Fruit fly (Drosophila melanogaster) whole organism, embryonic: ENCODE data around the gene Abl.

ENCODE experiments used
- B-H2 ChIP-seq: fragments of 200-800 bp; sonication (Bioruptor generic); optimal IDR thresholded peaks from 2 replicates; lab custom pipeline; 2018; ENCODE audit warnings: missing biosample characterization, mild to moderate bottlenecking, missing genetic modification characterization
- Bteb2 ChIP-seq: fragments of 200-800 bp; sonication (Bioruptor generic); optimal IDR thresholded peaks from 2 replicates; lab custom pipeline; 2016; ENCODE audit warnings: missing biosample characterization, missing genetic modification characterization
- CG10654 ChIP-seq: fragments of 200-800 bp; sonication (Bioruptor generic); optimal IDR thresholded peaks from 2 replicates; lab custom pipeline; 2016; ENCODE audit warnings: missing biosample characterization, missing genetic modification characterization
- CG11456 ChIP-seq: fragments of 200-800 bp; sonication (Bioruptor generic); IDR thresholded peaks from 3 replicates; pipeline ENCODE4 v1.3.6; 2022; ENCODE audit warnings: missing biosample characterization, missing genetic modification characterization
- CG12071 ChIP-seq: fragments of 200-800 bp; sonication (Bioruptor generic); optimal IDR thresholded peaks from 3 replicates; lab custom pipeline; 2018; ENCODE audit warnings: missing biosample characterization, mild to moderate bottlenecking, missing genetic modification characterization
- CG13123 ChIP-seq: fragments of 200-800 bp; sonication (Bioruptor generic); optimal IDR thresholded peaks from 2 replicates; lab custom pipeline; 2016; ENCODE audit warnings: missing biosample characterization, missing genetic modification characterization
- CG15269 ChIP-seq: fragments of 200-800 bp; sonication (Bioruptor generic); optimal IDR thresholded peaks from 2 replicates; lab custom pipeline; 2018; ENCODE audit warnings: missing biosample characterization, mild to moderate bottlenecking, missing genetic modification characterization, moderate library complexity
- CG15696 ChIP-seq: fragments of 200-800 bp; sonication (Bioruptor generic); optimal IDR thresholded peaks from 2 replicates; lab custom pipeline; 2019; ENCODE audit warnings: missing biosample characterization, mild to moderate bottlenecking, missing genetic modification characterization, moderate library complexity
- CG1602 ChIP-seq: fragments of 200-800 bp; sonication (Bioruptor generic); optimal IDR thresholded peaks from 3 replicates; lab custom pipeline; 2016; ENCODE audit warnings: missing biosample characterization, missing genetic modification characterization
- CG16863 ChIP-seq: fragments of 200-800 bp; sonication (Bioruptor generic); optimal IDR thresholded peaks from 3 replicates; lab custom pipeline; 2016; ENCODE audit warnings: missing biosample characterization, missing genetic modification characterization
- CG17802 ChIP-seq: fragments of 200-800 bp; sonication (Bioruptor generic); optimal IDR thresholded peaks from 2 replicates; lab custom pipeline; 2018; ENCODE audit warnings: missing biosample characterization, mild to moderate bottlenecking, missing genetic modification characterization, moderate library complexity
- CG17912 ChIP-seq: fragments of 200-800 bp; sonication (Bioruptor generic); optimal IDR thresholded peaks from 2 replicates; lab custom pipeline; 2018; ENCODE audit warnings: missing biosample characterization, mild to moderate bottlenecking, missing genetic modification characterization
- CG31388 ChIP-seq: fragments of 200-800 bp; sonication (Bioruptor generic); optimal IDR thresholded peaks from 2 replicates; lab custom pipeline; 2016; ENCODE audit warnings: missing biosample characterization, missing genetic modification characterization
- CG3163 ChIP-seq: fragments of 200-800 bp; sonication (Bioruptor generic); optimal IDR thresholded peaks from 3 replicates; lab custom pipeline; 2016; ENCODE audit warnings: missing biosample characterization, missing genetic modification characterization
- CG3726 ChIP-seq: fragments of 200-800 bp; sonication (Bioruptor generic); IDR thresholded peaks from 3 replicates; pipeline ENCODE4, ENCODE4 v1.3.6; 2022; ENCODE audit warnings: missing biosample characterization, missing genetic modification characterization
- CG4328 ChIP-seq: fragments of 200-800 bp; sonication (Bioruptor generic); optimal IDR thresholded peaks from 3 replicates; lab custom pipeline; 2017; ENCODE audit warnings: missing biosample characterization, missing genetic modification reagents, missing genetic modification characterization
- CG4404 ChIP-seq: fragments of 200-800 bp; sonication (Bioruptor generic); IDR thresholded peaks from 2 replicates; pipeline ENCODE4 v1.3.6; 2022; ENCODE audit warnings: missing biosample characterization, missing genetic modification characterization
- CG6272 ChIP-seq: fragments of 200-800 bp; sonication (Bioruptor generic); IDR thresholded peaks from 2 replicates; pipeline ENCODE4 v1.3.6; 2022; ENCODE audit warnings: missing biosample characterization, missing genetic modification characterization
- CG6683 ChIP-seq: fragments of 200-800 bp; sonication (Bioruptor generic); optimal IDR thresholded peaks from 2 replicates; lab custom pipeline; 2017; ENCODE audit warnings: missing biosample characterization, mild to moderate bottlenecking, missing genetic modification characterization, missing genetic modification reagents
- CG6791 ChIP-seq: fragments of 200-800 bp; sonication (Bioruptor generic); IDR thresholded peaks from 3 replicates; pipeline ENCODE4 v1.3.6; 2022; ENCODE audit warnings: missing biosample characterization, missing genetic modification characterization; ENCODE audit not compliant: partially characterized antibody
- CG6813 ChIP-seq: fragments of 200-800 bp; sonication (Bioruptor generic); optimal IDR thresholded peaks from 2 replicates; lab custom pipeline; 2017; ENCODE audit warnings: missing biosample characterization, missing genetic modification characterization, mild to moderate bottlenecking, moderate library complexity, missing genetic modification reagents
- CG7357 ChIP-seq: fragments of 200-800 bp; sonication (Bioruptor generic); IDR thresholded peaks from 3 replicates; pipeline ENCODE4 v1.3.6; 2022; ENCODE audit warnings: missing biosample characterization, missing genetic modification characterization
- Eip74EF ChIP-seq, 2 experiments: fragments of 200-800 bp in 1 of 2; fragments of >200 bp in 1 of 2; sonication (Bioruptor generic) in 1 of 2; optimal IDR thresholded peaks; 2 replicates each; lab custom pipeline; 2017 to 2019; ENCODE audit warnings: missing biosample characterization in 2 of 2, missing genetic modification characterization in 2 of 2, mild to moderate bottlenecking in 1 of 2, moderate library complexity in 1 of 2
- H2.0 ChIP-seq: fragments of 200-800 bp; sonication (Bioruptor generic); IDR thresholded peaks from 2 replicates; pipeline ENCODE4 v1.3.6; 2022; ENCODE audit warnings: missing biosample characterization, missing genetic modification characterization
- HmgD ChIP-seq: fragments of 200-800 bp; sonication (Bioruptor generic); optimal IDR thresholded peaks from 3 replicates; lab custom pipeline; 2016; ENCODE audit warnings: missing biosample characterization, missing genetic modification characterization
- HmgZ ChIP-seq: fragments of 200-800 bp; sonication (Bioruptor generic); optimal IDR thresholded peaks from 2 replicates; lab custom pipeline; 2018; ENCODE audit warnings: missing biosample characterization, mild to moderate bottlenecking, missing genetic modification characterization
- Hr39 ChIP-seq: fragments of >200 bp; optimal IDR thresholded peaks from 2 replicates; lab custom pipeline; 2017
- MTF-1 ChIP-seq: fragments of 200-800 bp; sonication (Bioruptor generic); optimal IDR thresholded peaks from 2 replicates; lab custom pipeline; 2018; ENCODE audit warnings: missing biosample characterization, mild to moderate bottlenecking, missing genetic modification characterization, borderline replicate concordance
- Pdp1 ChIP-seq, 2 experiments: fragments of 200-800 bp; sonication (Bioruptor generic); optimal IDR thresholded peaks; 3 replicates each; lab custom pipeline; 2016; ENCODE audit warnings: missing biosample characterization in 2 of 2, missing genetic modification characterization in 2 of 2, mild to moderate bottlenecking in 1 of 2, moderate library complexity in 1 of 2
- Rx ChIP-seq: fragments of 200-800 bp; sonication (Bioruptor generic); IDR thresholded peaks from 2 replicates; pipeline ENCODE4 v1.3.6; 2022; ENCODE audit warnings: missing biosample characterization, missing genetic modification characterization
- Sin3A ChIP-seq: fragments of >200 bp; optimal IDR thresholded peaks from 2 replicates; lab custom pipeline; 2018
- YL-1 ChIP-seq: fragments of 200-800 bp; sonication (Bioruptor generic); optimal IDR thresholded peaks from 3 replicates; lab custom pipeline; 2017; ENCODE audit warnings: missing biosample characterization, mild to moderate bottlenecking, missing genetic modification characterization
- cg ChIP-seq: fragments of 200-800 bp; sonication (Bioruptor generic); optimal IDR thresholded peaks from 3 replicates; lab custom pipeline; 2019; ENCODE audit warnings: missing biosample characterization, mild to moderate bottlenecking, missing genetic modification characterization, moderate library complexity
- crp ChIP-seq, 2 experiments: fragments of 200-800 bp; sonication (Bioruptor generic); optimal IDR thresholded peaks; 2 replicates in 1 of 2; 3 replicates in 1 of 2; lab custom pipeline; 2017; ENCODE audit warnings: missing biosample characterization in 2 of 2, missing genetic modification characterization in 2 of 2, mild to moderate bottlenecking in 1 of 2, moderate library complexity in 1 of 2
- esg ChIP-seq: fragments of 200-800 bp; sonication (Bioruptor generic); conservative IDR thresholded peaks from 2 replicates; pipeline ENCODE4 v1.3.6; 2022; ENCODE audit warnings: missing biosample characterization, missing genetic modification characterization
- eve ChIP-seq, 2 experiments: fragments of >200 bp; optimal IDR thresholded peaks; 2 replicates each; lab custom pipeline; 2017; ENCODE audit warnings: missing biosample characterization in 2 of 2, missing genetic modification characterization in 2 of 2
- eyg ChIP-seq: fragments of 200-800 bp; sonication (Bioruptor generic); optimal IDR thresholded peaks from 3 replicates; lab custom pipeline; 2016; ENCODE audit warnings: missing biosample characterization, missing genetic modification characterization
- gce ChIP-seq: fragments of 200-800 bp; sonication (Bioruptor generic); IDR thresholded peaks from 3 replicates; pipeline ENCODE4 v1.3.6; 2022; ENCODE audit warnings: missing biosample characterization, missing genetic modification characterization
- gcm2 ChIP-seq: fragments of 200-800 bp; sonication (Bioruptor generic); optimal IDR thresholded peaks from 2 replicates; lab custom pipeline; 2016; ENCODE audit warnings: missing biosample characterization, missing genetic modification characterization
- inv ChIP-seq: fragments of 200-800 bp; sonication (Bioruptor generic); IDR thresholded peaks from 2 replicates; pipeline ENCODE4 v1.3.6; 2022; ENCODE audit warnings: missing biosample characterization, missing genetic modification characterization; ENCODE audit not compliant: partially characterized antibody
- lbe ChIP-seq: fragments of 200-800 bp; sonication (Bioruptor generic); optimal IDR thresholded peaks from 2 replicates; lab custom pipeline; 2016; ENCODE audit warnings: missing biosample characterization, mild to moderate bottlenecking, missing genetic modification characterization
- nom ChIP-seq: fragments of 200-800 bp; sonication (Bioruptor generic); optimal IDR thresholded peaks from 2 replicates; lab custom pipeline; 2017; ENCODE audit warnings: missing biosample characterization, missing genetic modification characterization, mild to moderate bottlenecking, moderate library complexity, missing genetic modification reagents
- otp ChIP-seq: fragments of 200-800 bp; sonication (Bioruptor generic); IDR thresholded peaks from 3 replicates; pipeline ENCODE4, ENCODE4 v1.3.6; 2022; ENCODE audit warnings: missing biosample characterization, missing genetic modification characterization
- pnt ChIP-seq: fragments of 200-800 bp; sonication (Bioruptor generic); optimal IDR thresholded peaks from 3 replicates; lab custom pipeline; 2016; ENCODE audit warnings: missing biosample characterization, missing genetic modification characterization
- psq ChIP-seq: fragments of 200-800 bp; sonication (Bioruptor generic); optimal IDR thresholded peaks from 2 replicates; lab custom pipeline; 2017; ENCODE audit warnings: missing biosample characterization, missing genetic modification characterization
- slbo ChIP-seq: fragments of 200-800 bp; sonication (Bioruptor generic); IDR thresholded peaks from 2 replicates; pipeline ENCODE4 v1.3.6; 2022; ENCODE audit warnings: missing biosample characterization, missing genetic modification characterization
- sqz ChIP-seq: fragments of 200-800 bp; sonication (Bioruptor generic); optimal IDR thresholded peaks from 3 replicates; lab custom pipeline; 2018; ENCODE audit warnings: missing biosample characterization, mild to moderate bottlenecking, missing genetic modification characterization
- sr ChIP-seq: fragments of 200-800 bp; sonication (Bioruptor generic); IDR thresholded peaks from 3 replicates; pipeline ENCODE4 v1.3.6; 2022; ENCODE audit warnings: missing biosample characterization, missing genetic modification characterization
- wor ChIP-seq: fragments of 200-800 bp; sonication (Bioruptor generic); IDR thresholded peaks from 2 replicates; pipeline ENCODE4 v1.3.6; 2022; ENCODE audit warnings: missing biosample characterization, missing genetic modification characterization

Gene Abl

dm6 chr3L:16659959-16660870 lies 12.5 kb upstream of the Abl start (continued):
- TF ChIP-seq lbe (peak; percentile 78), psq (peak; percentile 76), H2.0 (GFP tag; lab: Robert Waterston, UW) (peak; percentile 91), nom (peak; percentile 88), CG12071 (GFP tag; lab: Kevin White, UChicago) (peak; percentile 94), CG4328 (GFP tag; lab: Kevin White, UChicago) (peak; percentile 95), HmgD (peak; percentile 47), sqz (peak; percentile 91), cg (GFP tag; lab: Kevin White, UChicago) (peak; percentile 73), CG6272 (peak; percentile 85), HmgZ (tag; lab: Kevin White, UChicago) (peak; percentile 91), Rx (GFP tag; lab: Robert Waterston, UW) (peak; percentile 92), sr (GFP tag; lab: Robert Waterston, UW) (peak; percentile 77; the same call in 2 of the 3 replicates), CG15696 (tag; lab: Kevin White, UChicago) (peak; percentile 83), CG11456 (peak; percentile 95), CG31388 (peak; percentile 91), CG3726 (GFP tag; lab: Robert Waterston, UW) (peak; percentile 90), Pdp1 (GFP tag; optimal IDR thresholded peaks at IDR 0.05; lab: Kevin White, UChicago) (peak; percentile 89 to 96), crp (GFP tag; optimal IDR thresholded peaks at IDR 0.05; lab: Kevin White, UChicago) (peak; percentile 35 to 63), CG4404 (peak; percentile 88), Hr39 (lab: Kevin White, UChicago) (no peak), wor (GFP tag; lab: Robert Waterston, UW) (peak; percentile 94), eyg (GFP tag; lab: Kevin White, UChicago) (peak; percentile 84), esg (GFP tag; lab: Robert Waterston, UW) (peak; percentile 94), otp (GFP tag; lab: Robert Waterston, UW) (peak; percentile 90), Eip74EF (GFP tag; optimal IDR thresholded peaks at IDR 0.05; lab: Kevin White, UChicago) (peak in 1 of 2 experiments; percentile 98), inv (no peak), CG1602 (GFP tag; lab: Kevin White, UChicago) (peak; percentile 97), CG17912 (GFP tag; lab: Kevin White, UChicago) (peak; percentile 77), CG3163 (GFP tag; lab: Kevin White, UChicago) (peak; percentile 55), B-H2 (GFP tag; lab: Kevin White, UChicago) (peak; percentile 88), CG6683 (GFP tag; lab: Kevin White, UChicago) (peak; percentile 93), CG13123 (GFP tag; lab: Kevin White, UChicago) (peak; percentile 88), MTF-1 (GFP tag; lab: Kevin White, UChicago) (peak; percentile 89), Bteb2 (peak; percentile 89), CG10654 (peak; percentile 95), CG16863 (GFP tag; lab: Kevin White, UChicago) (peak; percentile 87), gcm2 (GFP tag; lab: Kevin White, UChicago) (peak; percentile 73), CG15269 (tag; lab: Kevin White, UChicago) (peak; percentile 97), CG6813 (GFP tag; lab: Kevin White, UChicago) (peak; percentile 95), CG17802 (tag; lab: Kevin White, UChicago) (peak; percentile 85), eve (GFP tag; optimal IDR thresholded peaks at IDR 0.05; lab: Kevin White, UChicago) (peak in 1 of 2 experiments; percentile 99), Sin3A (no peak), gce (GFP tag; lab: Robert Waterston, UW) (peak; percentile 90), CG7357 (GFP tag; lab: Robert Waterston, UW) (peak; percentile 90), pnt (GFP tag; lab: Kevin White, UChicago) (peak; percentile 93), YL-1 (peak; percentile 79), slbo (peak; percentile 96), CG6791 (GFP tag; lab: Robert Waterston, UW) (no peak)
